Worm (Caenorhabditis elegans): Measurements from ENCODE around the gene try-13.

ce11 chrV:7399202-7399601, 40.7 kb upstream of the try-13 start, which contains the start of gene gst-41:
- TF ChIP-seq nhr-28 (tag; optimal IDR thresholded peaks at IDR 0.05) (no peak), nhr-41 (GFP tag; IDR thresholded peaks at IDR 0.05) (no peak), pha-4 (GFP tag; IDR thresholded peaks at IDR 0.05) (no peak), pha-4 (tag; optimal IDR thresholded peaks at IDR 0.05) (no peak), F26F4.8 (GFP tag; conservative IDR thresholded peaks at IDR 0.05) (no peak), pqm-1 (tag; optimal IDR thresholded peaks at IDR 0.05) (no peak), nhr-76 (tag; optimal IDR thresholded peaks at IDR 0.05) (no peak), lsy-2 (tag; optimal IDR thresholded peaks at IDR 0.05) (no peak), sdz-12 (GFP tag; optimal IDR thresholded peaks at IDR 0.05) (no peak), D1046.2 (GFP tag; IDR thresholded peaks at IDR 0.05) (no peak), duxl-1 (tag; optimal IDR thresholded peaks at IDR 0.05; ENCODE audit: poor library complexity) (no peak), hlh-11 (tag; optimal IDR thresholded peaks at IDR 0.05) (no peak), fkh-10 (GFP tag; optimal IDR thresholded peaks at IDR 0.05) (no peak)
